Worm (Caenorhabditis elegans): ENCODE results near the gene F39E9.6.

The F39E9.6 gene

ce11 chrII:3313442-3313841 lies at the start of gene F39E9.6:
Gene F39E9.6 (minus strand): TSS chrII:3313542.
- TF ChIP-seq sma-9 (GFP tag; optimal IDR thresholded peaks at IDR 0.05) (no peak), sma-9 (tag; optimal IDR thresholded peaks at IDR 0.05) (no peak), skn-1 (tag; optimal IDR thresholded peaks at IDR 0.05) (no peak), gmeb-1 (tag; optimal IDR thresholded peaks at IDR 0.05) (no peak), ZK546.5 (tag; optimal IDR thresholded peaks at IDR 0.05) (no peak), lin-11 (tag; optimal IDR thresholded peaks at IDR 0.05) (no peak), F13H6.1 (tag; optimal IDR thresholded peaks at IDR 0.05) (no peak), alr-1 (tag; optimal IDR thresholded peaks at IDR 0.05) (no peak), fos-1 (tag; optimal IDR thresholded peaks at IDR 0.05) (no peak), nhr-77 (tag; optimal IDR thresholded peaks at IDR 0.05) (no peak), nhr-10 (tag; optimal IDR thresholded peaks at IDR 0.05) (no peak)

- TF ChIP-seq nhr-6 (tag; optimal IDR thresholded peaks at IDR 0.05) (no peak), elt-3 (tag; optimal IDR thresholded peaks at IDR 0.05) (no peak), ama-1 (optimal IDR thresholded peaks at IDR 0.05) (no peak), nhr-129 (tag; optimal IDR thresholded peaks at IDR 0.05) (no peak), unc-62 (GFP tag; optimal IDR thresholded peaks at IDR 0.05) (no peak), mdl-1 (tag; optimal IDR thresholded peaks at IDR 0.05) (no peak), blmp-1 (tag; optimal IDR thresholded peaks at IDR 0.05; ENCODE audit: insufficient read depth) (no peak), nhr-11 (tag; optimal IDR thresholded peaks at IDR 0.05) (no peak), ceh-16 (tag; optimal IDR thresholded peaks at IDR 0.05) (no peak), lin-13 (GFP tag; optimal IDR thresholded peaks at IDR 0.05) (no peak)
These were observed 45.5 kb upstream of the F39E9.6 start, which contains the start of the genes lido-14 and bath-27 for ce11 chrII:3358834-3359233. Gene lido-14 (plus strand): TSS chrII:3359134. Gene bath-27 (plus strand): TSS chrII:3359139.

ce11 chrII:3349820-3350291 lies 36.5 kb upstream of the F39E9.6 start, which contains the start of gene F14D2.8:
Gene F14D2.8 (minus strand): TSS chrII:3349870.
- TF ChIP-seq alr-1 (tag; optimal IDR thresholded peaks at IDR 0.05) = no peak
- TF ChIP-seq ztf-4 (tag; optimal IDR thresholded peaks at IDR 0.05) = no peak
- TF ChIP-seq nhr-10 (tag; optimal IDR thresholded peaks at IDR 0.05) = no peak
- no peak for TF ChIP-seq nhr-25 (tag; optimal IDR thresholded peaks at IDR 0.05)
- no peak for TF ChIP-seq sma-9 (GFP tag; optimal IDR thresholded peaks at IDR 0.05)
- TF ChIP-seq sma-9 (tag; optimal IDR thresholded peaks at IDR 0.05) = no peak
- TF ChIP-seq F13H6.1 (tag; optimal IDR thresholded peaks at IDR 0.05) = no peak
- TF ChIP-seq nhr-129 (tag; optimal IDR thresholded peaks at IDR 0.05) = no peak
- no peak for TF ChIP-seq elt-3 (tag; optimal IDR thresholded peaks at IDR 0.05)
- no peak for TF ChIP-seq crh-2 (tag; optimal IDR thresholded peaks at IDR 0.05)
- TF ChIP-seq mbf-1 (tag; optimal IDR thresholded peaks at IDR 0.05) = no peak
- TF ChIP-seq nhr-12 (tag; optimal IDR thresholded peaks at IDR 0.05) = no peak
- no peak for TF ChIP-seq lin-11 (tag; optimal IDR thresholded peaks at IDR 0.05)
- TF ChIP-seq mdl-1 (tag; optimal IDR thresholded peaks at IDR 0.05) = no peak
- TF ChIP-seq ztf-11 (tag; optimal IDR thresholded peaks at IDR 0.05) = no peak
- no peak for TF ChIP-seq lin-13 (GFP tag; optimal IDR thresholded peaks at IDR 0.05)

- TF ChIP-seq mbf-1 (tag; optimal IDR thresholded peaks at IDR 0.05) (no peak), mab-5 (tag; optimal IDR thresholded peaks at IDR 0.05) (no peak), ztf-4 (tag; optimal IDR thresholded peaks at IDR 0.05) (no peak), nhr-237 (tag; optimal IDR thresholded peaks at IDR 0.05) (no peak)
These were observed 34.7 kb upstream of the F39E9.6 start, which contains the start of the genes F14D2.14 and bath-29 for ce11 chrII:3347940-3348610. Gene F14D2.14 (minus strand): TSS chrII:3347990. Gene bath-29 (plus strand): TSS chrII:3348560.

ce11 chrII:3346328-3346780 lies 33.0 kb upstream of the F39E9.6 start, which contains the start of gene bath-30:
Gene bath-30 (minus strand): TSS chrII:3346378.
- no peak for TF ChIP-seq nhr-11 (tag; optimal IDR thresholded peaks at IDR 0.05)
- TF ChIP-seq F13H6.1 (tag; optimal IDR thresholded peaks at IDR 0.05) = no peak
- no peak for TF ChIP-seq crh-2 (tag; optimal IDR thresholded peaks at IDR 0.05)

ce11 chrII:3344917-3345316 lies 31.6 kb upstream of the F39E9.6 start, which contains the start of gene bath-28:
Gene bath-28 (minus strand): TSS chrII:3344967.
- TF ChIP-seq nhr-23 (tag; optimal IDR thresholded peaks at IDR 0.05) (no peak), aly-2 (tag; optimal IDR thresholded peaks at IDR 0.05) (no peak), nhr-237 (tag; optimal IDR thresholded peaks at IDR 0.05) (no peak), nhr-11 (tag; optimal IDR thresholded peaks at IDR 0.05) (no peak), mab-5 (tag; optimal IDR thresholded peaks at IDR 0.05) (no peak), fos-1 (tag; optimal IDR thresholded peaks at IDR 0.05) (no peak), F13H6.1 (tag; optimal IDR thresholded peaks at IDR 0.05) (no peak), ZK546.5 (tag; optimal IDR thresholded peaks at IDR 0.05) (no peak), elt-1 (tag; optimal IDR thresholded peaks at IDR 0.05) (no peak), C34F6.9 (tag; optimal IDR thresholded peaks at IDR 0.05) (no peak), lsy-2 (tag; optimal IDR thresholded peaks at IDR 0.05) (no peak), ceh-82 (tag; optimal IDR thresholded peaks at IDR 0.05) (no peak), nhr-77 (tag; optimal IDR thresholded peaks at IDR 0.05) (no peak), sma-3 (GFP tag; optimal IDR thresholded peaks at IDR 0.05) (no peak), ztf-11 (tag; optimal IDR thresholded peaks at IDR 0.05) (no peak), dmd-4 (tag; optimal IDR thresholded peaks at IDR 0.05) (no peak), ceh-16 (tag; optimal IDR thresholded peaks at IDR 0.05) (no peak), lin-11 (tag; optimal IDR thresholded peaks at IDR 0.05) (no peak)

Data from whole organism, L2 larva.